Worm (Caenorhabditis elegans) whole organism, mixed stage, embryonic: Measurements from ENCODE around the gene F26D10.13.

Experiments
- cnd-1 ChIP-seq: fragments of 200-800 bp; sonication (Bioruptor generic); optimal IDR thresholded peaks from 2 replicates; lab custom pipeline; 2018; ENCODE audit warnings: mild to moderate bottlenecking, missing genetic modification characterization, missing compliant biosample characterization
- elt-1 ChIP-seq: sonication (generic microtip); optimal IDR thresholded peaks from 2 replicates; lab custom pipeline; 2017; ENCODE audit warnings: missing genetic modification characterization, mild to moderate bottlenecking, missing compliant biosample characterization, antibody characterized with exemption, moderate library complexity, borderline replicate concordance; ENCODE audit not compliant: insufficient read depth
- lin-32 ChIP-seq: fragments of 200-800 bp; sonication (Bioruptor generic); optimal IDR thresholded peaks from 2 replicates; lab custom pipeline; 2018; ENCODE audit warnings: mild to moderate bottlenecking, missing genetic modification characterization, missing compliant biosample characterization
- lsy-2 ChIP-seq: fragments of 150-350 bp; optimal IDR thresholded peaks from 2 replicates; lab custom pipeline; 2014; ENCODE audit warnings: missing biosample characterization, missing genetic modification characterization
- mep-1 ChIP-seq: fragments of 150-350 bp; optimal IDR thresholded peaks from 2 replicates; lab custom pipeline; 2017; ENCODE audit warnings: missing biosample characterization, missing genetic modification reagents, missing genetic modification characterization, inconsistent platforms
- nhr-12 ChIP-seq: fragments of 150-350 bp; optimal IDR thresholded peaks from 2 replicates; lab custom pipeline; 2014; ENCODE audit warnings: missing biosample characterization, missing genetic modification characterization
- nhr-76 ChIP-seq: sonication (generic microtip); optimal IDR thresholded peaks from 2 replicates; lab custom pipeline; 2017; ENCODE audit warnings: missing biosample characterization, missing genetic modification characterization
- pha-4 ChIP-seq: fragments of 150-350 bp; optimal IDR thresholded peaks from 2 replicates; lab custom pipeline; 2018; ENCODE audit warnings: missing biosample characterization, missing genetic modification reagents, missing genetic modification characterization
- snpc-4 ChIP-seq: fragments of 150-350 bp; optimal IDR thresholded peaks from 2 replicates; lab custom pipeline; 2014; ENCODE audit warnings: missing biosample characterization, missing genetic modification characterization
- tbx-8 ChIP-seq: fragments of 200-800 bp; sonication (Bioruptor generic); optimal IDR thresholded peaks from 2 replicates; lab custom pipeline; 2018; ENCODE audit warnings: mild to moderate bottlenecking, missing genetic modification characterization, moderate library complexity, missing compliant biosample characterization
- unc-62 ChIP-seq: fragments of 150-350 bp; optimal IDR thresholded peaks from 2 replicates; lab custom pipeline; 2014; ENCODE audit warnings: missing biosample characterization, missing genetic modification reagents, missing genetic modification characterization

DNA sequence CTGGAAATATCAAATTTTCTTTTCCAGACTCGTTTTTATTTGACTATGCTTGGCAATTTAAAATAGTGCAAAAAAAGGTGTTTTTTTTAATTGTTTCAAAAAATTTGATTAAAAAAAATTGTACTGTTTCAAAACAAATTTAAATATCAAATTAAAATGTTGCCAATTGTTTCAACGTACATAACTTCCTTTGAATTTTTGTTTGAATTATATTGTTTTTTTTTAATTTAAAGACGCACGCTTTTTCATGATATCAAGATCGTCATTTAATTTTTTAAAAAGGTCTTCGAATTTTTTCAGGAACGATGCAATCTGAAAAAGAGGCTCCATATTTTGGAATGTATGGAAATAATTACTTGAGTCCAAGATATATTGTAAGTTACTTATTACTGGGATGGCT, 41.1 kb downstream of the F26D10.13 start, which contains the start of gene Y116A8B.4:
- TF ChIP-seq elt-1 (tag; lab: Kevin White, UChicago) (no peak), nhr-76 (tag; lab: Kevin White, UChicago) (no peak), snpc-4 (tag; lab: Kevin White, UChicago) (no peak), unc-62 (GFP tag; lab: Kevin White, UChicago) (no peak), tbx-8 (GFP tag; lab: Kevin White, UChicago) (no peak), nhr-12 (tag; lab: Kevin White, UChicago) (no peak), lin-32 (GFP tag; lab: Kevin White, UChicago) (no peak), cnd-1 (tag; lab: Kevin White, UChicago) (no peak), mep-1 (tag; lab: Kevin White, UChicago) (no peak), lsy-2 (tag; lab: Kevin White, UChicago) (no peak), pha-4 (no peak)
